Fruit fly (Drosophila melanogaster): ENCODE data around the gene CG12795.

CG12795 gene

DNA sequence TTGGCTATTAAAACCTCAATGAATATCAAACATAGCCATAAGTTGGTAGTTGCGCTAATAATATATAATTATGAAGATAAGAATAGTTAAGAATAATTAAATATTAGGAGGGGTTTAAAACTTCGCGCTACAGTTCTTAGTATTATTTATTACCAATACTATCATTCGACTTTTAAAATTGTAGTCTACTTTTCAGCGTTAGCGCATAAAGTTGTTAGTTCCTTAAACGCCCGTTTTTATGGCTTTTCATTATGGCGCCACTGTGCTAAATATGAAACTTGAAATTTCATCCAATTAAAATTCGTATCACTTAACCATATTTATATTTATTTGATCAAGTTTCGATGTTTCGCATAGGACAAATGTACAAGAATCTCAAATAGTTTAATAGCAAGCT is 28.2 kb downstream of the CG12795 start:
- peak; percentile 25 for TF ChIP-seq brk (GFP tag; optimal IDR thresholded peaks at IDR 0.05)
- no peak for TF ChIP-seq Vsx2 (GFP tag; optimal IDR thresholded peaks at IDR 0.05; ENCODE audit: partially characterized antibody)
- TF ChIP-seq Myc (optimal IDR thresholded peaks at IDR 0.05): peak; percentile 91
- TF ChIP-seq Hnf4 (GFP tag; optimal IDR thresholded peaks at IDR 0.05): peak; percentile 27

DNA sequence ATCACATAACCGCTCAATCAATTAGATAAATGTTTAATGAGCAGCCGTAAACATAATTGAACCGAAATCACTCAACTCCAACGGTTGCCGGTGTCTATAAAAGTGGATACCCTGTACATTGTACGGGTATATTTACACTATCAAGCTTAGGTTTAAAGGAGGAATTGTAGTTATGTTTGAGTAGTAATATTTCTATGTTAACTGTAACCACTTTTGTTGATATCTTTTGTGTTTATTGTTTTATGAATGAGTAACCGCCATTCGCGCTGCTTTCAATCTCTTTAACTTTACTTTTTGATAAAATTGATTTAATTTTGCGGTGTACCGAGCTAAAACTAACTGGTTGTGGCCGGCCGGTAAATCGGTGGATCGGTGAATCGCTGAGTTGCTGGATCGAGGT is 29.8 kb downstream of the CG12795 start:
- TF ChIP-seq jim (GFP tag; optimal IDR thresholded peaks at IDR 0.05) (no peak), Dfd (GFP tag; optimal IDR thresholded peaks at IDR 0.05) (no peak), fru (GFP tag; optimal IDR thresholded peaks at IDR 0.05) (no peak), Hr78 (GFP tag; optimal IDR thresholded peaks at IDR 0.05) (no peak), psq (GFP tag; optimal IDR thresholded peaks at IDR 0.05) (no peak), GATAd (GFP tag; optimal IDR thresholded peaks at IDR 0.05) (no peak), dl (GFP tag; optimal IDR thresholded peaks at IDR 0.05; ENCODE audit: insufficient read depth in 1 of 2, partially characterized antibody in 2 of 2) (no peak), sv (GFP tag; optimal IDR thresholded peaks at IDR 0.05) (no peak), sage (GFP tag; optimal IDR thresholded peaks at IDR 0.05) (no peak), usp (GFP tag; optimal IDR thresholded peaks at IDR 0.05) (no peak), Jra (GFP tag; optimal IDR thresholded peaks at IDR 0.05) (no peak), tai (GFP tag; optimal IDR thresholded peaks at IDR 0.05) (no peak), Mio (GFP tag; optimal IDR thresholded peaks at IDR 0.05) (no peak), lola (GFP tag; optimal IDR thresholded peaks at IDR 0.05) (no peak), HLH106 (tag; optimal IDR thresholded peaks at IDR 0.05) (no peak), CG32264 (GFP tag; optimal IDR thresholded peaks at IDR 0.05) (no peak), Hr83 (GFP tag; optimal IDR thresholded peaks at IDR 0.05; ENCODE audit: poor library complexity, severe bottlenecking) (no peak), OdsH (GFP tag; optimal IDR thresholded peaks at IDR 0.05) (no peak), Rel (GFP tag; optimal IDR thresholded peaks at IDR 0.05) (no peak), Rel (tag; optimal IDR thresholded peaks at IDR 0.05) (no peak), Hnf4 (GFP tag; optimal IDR thresholded peaks at IDR 0.05) (no peak)

DNA sequence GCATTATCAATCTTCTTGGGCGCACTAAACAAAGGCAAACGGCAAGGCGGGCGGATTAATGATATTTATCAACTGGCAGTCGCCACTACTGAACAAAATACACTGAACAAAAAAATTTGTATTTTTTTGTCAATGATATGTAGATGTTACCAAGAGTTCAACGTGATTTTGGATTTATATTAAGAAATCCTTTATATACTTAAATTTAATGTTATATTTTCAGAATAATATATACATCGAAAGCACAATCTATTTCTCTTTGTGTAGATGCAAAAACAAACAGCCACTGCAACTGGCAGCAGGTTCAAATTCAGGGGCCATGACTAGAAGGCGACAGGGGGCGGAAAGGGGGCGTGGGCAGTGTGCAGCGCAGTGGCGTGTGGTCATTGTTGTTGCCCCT is 30.4 kb downstream of the CG12795 start:
- TF ChIP-seq Myc (optimal IDR thresholded peaks at IDR 0.05) (no peak), dl (GFP tag; optimal IDR thresholded peaks at IDR 0.05; ENCODE audit: insufficient read depth in 1 of 2, partially characterized antibody in 2 of 2) (no peak), CG32264 (GFP tag; optimal IDR thresholded peaks at IDR 0.05) (no peak), Sp1 (GFP tag; optimal IDR thresholded peaks at IDR 0.05) (peak; percentile 18), psq (GFP tag; optimal IDR thresholded peaks at IDR 0.05) (no peak), Vsx2 (GFP tag; optimal IDR thresholded peaks at IDR 0.05; ENCODE audit: partially characterized antibody) (no peak), CrebA (GFP tag; optimal IDR thresholded peaks at IDR 0.05; ENCODE audit: borderline replicate concordance) (no peak), GATAd (GFP tag; optimal IDR thresholded peaks at IDR 0.05) (no peak), HLH106 (tag; optimal IDR thresholded peaks at IDR 0.05) (peak; percentile 19), Hr83 (GFP tag; optimal IDR thresholded peaks at IDR 0.05; ENCODE audit: poor library complexity, severe bottlenecking) (no peak), rgr (GFP tag; optimal IDR thresholded peaks at IDR 0.05) (no peak), br (GFP tag; optimal IDR thresholded peaks at IDR 0.05) (no peak), pan (optimal IDR thresholded peaks at IDR 0.05) (no peak)

DNA sequence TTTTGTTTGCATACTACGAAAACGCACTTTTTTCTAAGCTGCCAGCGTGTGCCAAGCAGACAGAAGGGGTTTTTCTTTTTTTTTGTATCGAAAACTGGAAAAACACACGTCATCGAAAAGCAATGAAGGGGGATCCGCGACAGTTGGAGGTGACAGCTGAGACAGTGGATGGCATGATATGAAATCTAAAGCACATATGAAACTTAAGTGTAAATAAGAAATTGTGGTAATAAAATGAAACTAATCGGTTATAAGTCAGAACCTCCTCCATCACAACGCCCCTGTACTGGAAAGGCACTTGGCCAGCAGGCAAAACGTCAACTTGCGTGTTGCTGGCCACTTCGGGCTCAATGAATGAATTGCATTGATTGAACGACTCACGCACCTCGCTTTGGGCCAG is 31.4 kb downstream of the CG12795 start:
- no peak for TF ChIP-seq dsf (GFP tag; optimal IDR thresholded peaks at IDR 0.05; ENCODE audit: borderline replicate concordance)
- no peak for TF ChIP-seq Dfd (GFP tag; optimal IDR thresholded peaks at IDR 0.05)
- no peak for TF ChIP-seq jim (GFP tag; optimal IDR thresholded peaks at IDR 0.05)
- no peak for TF ChIP-seq Jra (GFP tag; optimal IDR thresholded peaks at IDR 0.05)
- TF ChIP-seq br (GFP tag; optimal IDR thresholded peaks at IDR 0.05): no peak
- no peak for TF ChIP-seq foxo (GFP tag; optimal IDR thresholded peaks at IDR 0.05)
- TF ChIP-seq Abd-B (GFP tag; optimal IDR thresholded peaks at IDR 0.05): no peak
- TF ChIP-seq Rel (GFP tag; optimal IDR thresholded peaks at IDR 0.05): no peak
- TF ChIP-seq Rel (tag; optimal IDR thresholded peaks at IDR 0.05): no peak

DNA sequence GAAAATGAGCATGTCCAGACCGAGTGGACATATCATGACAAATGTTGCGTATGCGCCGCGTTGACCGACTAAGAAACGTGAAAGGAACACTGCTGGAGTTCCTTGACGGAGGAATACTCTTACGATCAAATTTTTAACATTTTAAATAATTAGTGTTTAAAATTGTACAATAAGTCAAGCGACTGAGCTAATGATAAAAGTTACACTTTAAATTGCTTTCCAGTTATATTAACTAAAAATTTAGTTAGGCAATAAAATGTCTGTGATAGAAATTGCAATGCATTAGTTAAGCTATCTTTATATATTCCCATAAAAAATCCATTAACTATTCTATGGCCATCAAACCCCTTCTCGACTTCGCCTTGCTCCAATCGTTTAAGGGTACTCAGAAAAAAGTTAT is 32.5 kb downstream of the CG12795 start:
- TF ChIP-seq CG32264 (GFP tag; optimal IDR thresholded peaks at IDR 0.05) (no peak), usp (GFP tag; optimal IDR thresholded peaks at IDR 0.05) (no peak), psq (GFP tag; optimal IDR thresholded peaks at IDR 0.05) (no peak), sage (GFP tag; optimal IDR thresholded peaks at IDR 0.05) (no peak), fru (GFP tag; optimal IDR thresholded peaks at IDR 0.05) (no peak), Myc (optimal IDR thresholded peaks at IDR 0.05) (no peak), dmrt93B (GFP tag; optimal IDR thresholded peaks at IDR 0.05) (no peak), GATAd (GFP tag; optimal IDR thresholded peaks at IDR 0.05) (no peak), Vsx2 (GFP tag; optimal IDR thresholded peaks at IDR 0.05; ENCODE audit: partially characterized antibody) (no peak), woc (GFP tag; optimal IDR thresholded peaks at IDR 0.05) (no peak)
